Fruit fly (Drosophila melanogaster) whole organism, embryonic: ENCODE results near the gene CG16964.
A peak's percentile ranks its signal among the peaks of the same experiment; 100 is the strongest.

ENCODE experiments used
- ATbp ChIP-seq: fragments of 200-800 bp; sonication (Bioruptor generic); optimal IDR thresholded peaks from 2 replicates; lab custom pipeline; 2017; ENCODE audit warnings: missing biosample characterization, mild to moderate bottlenecking, missing genetic modification characterization, missing genetic modification reagents
- Adf1 ChIP-seq: fragments of 200-800 bp; sonication (Bioruptor generic); IDR thresholded peaks from 2 replicates; pipeline ENCODE4 v1.3.6; 2022; ENCODE audit warnings: missing biosample characterization, missing genetic modification characterization
- Aef1 ChIP-seq: fragments of 200-800 bp; sonication (Bioruptor generic); IDR thresholded peaks from 3 replicates; pipeline ENCODE4 v1.3.6; 2022; ENCODE audit warnings: missing biosample characterization, missing genetic modification characterization
- Asciz ChIP-seq: fragments of 200-800 bp; sonication (Bioruptor generic); optimal IDR thresholded peaks from 2 replicates; lab custom pipeline; 2017; ENCODE audit warnings: missing biosample characterization, mild to moderate bottlenecking, missing genetic modification characterization, missing genetic modification reagents
- Bgb ChIP-seq: fragments of 200-800 bp; sonication (Bioruptor generic); IDR thresholded peaks from 2 replicates; pipeline ENCODE4 v1.3.6; 2022; ENCODE audit warnings: missing biosample characterization, missing genetic modification characterization; ENCODE audit not compliant: partially characterized antibody
- Blimp-1 ChIP-seq: fragments of 200-800 bp; sonication (Bioruptor generic); optimal IDR thresholded peaks from 3 replicates; lab custom pipeline; 2018; ENCODE audit warnings: missing biosample characterization, missing genetic modification characterization, mild to moderate bottlenecking, moderate library complexity, missing genetic modification reagents
- CG18476 ChIP-seq: fragments of 200-800 bp; sonication (Bioruptor generic); optimal IDR thresholded peaks from 2 replicates; lab custom pipeline; 2016; ENCODE audit warnings: missing biosample characterization, mild to moderate bottlenecking, missing genetic modification characterization
- CG2199 ChIP-seq: fragments of 200-800 bp; sonication (Bioruptor generic); IDR thresholded peaks from 3 replicates; pipeline ENCODE4 v1.3.6; 2022; ENCODE audit warnings: missing biosample characterization, missing genetic modification characterization
- CG31441 ChIP-seq: fragments of 200-800 bp; sonication (Bioruptor generic); IDR thresholded peaks from 2 replicates; pipeline ENCODE4 v1.3.6; 2022; ENCODE audit warnings: missing biosample characterization, missing genetic modification characterization
- CG43689 ChIP-seq: fragments of 200-800 bp; sonication (Bioruptor generic); IDR thresholded peaks from 2 replicates; pipeline ENCODE4 v1.3.6; 2022; ENCODE audit warnings: missing biosample characterization, missing genetic modification characterization
- CG6813 ChIP-seq: fragments of 200-800 bp; sonication (Bioruptor generic); optimal IDR thresholded peaks from 2 replicates; lab custom pipeline; 2017; ENCODE audit warnings: missing biosample characterization, missing genetic modification characterization, mild to moderate bottlenecking, moderate library complexity, missing genetic modification reagents
- CG8388 ChIP-seq: fragments of 200-800 bp; sonication (Bioruptor generic); optimal IDR thresholded peaks from 2 replicates; lab custom pipeline; 2019; ENCODE audit warnings: missing biosample characterization, mild to moderate bottlenecking, missing genetic modification characterization, moderate library complexity
- Deaf1 ChIP-seq: fragments of 200-800 bp; optimal IDR thresholded peaks from 3 replicates; lab custom pipeline; 2019; ENCODE audit warnings: missing biosample characterization, mild to moderate bottlenecking, missing genetic modification characterization, moderate library complexity
- Eip74EF ChIP-seq, 2 experiments: fragments of 200-800 bp in 1 of 2; fragments of >200 bp in 1 of 2; sonication (Bioruptor generic) in 1 of 2; optimal IDR thresholded peaks; 2 replicates each; lab custom pipeline; 2017 to 2019; ENCODE audit warnings: missing biosample characterization in 2 of 2, missing genetic modification characterization in 2 of 2, mild to moderate bottlenecking in 1 of 2, moderate library complexity in 1 of 2
- Elba2 ChIP-seq: fragments of 200-800 bp; sonication (Bioruptor generic); optimal IDR thresholded peaks from 3 replicates; lab custom pipeline; 2016; ENCODE audit warnings: missing biosample characterization, missing genetic modification characterization
- Ets65A ChIP-seq: fragments of 200-800 bp; sonication (Bioruptor generic); peaks from one replicate; lab custom pipeline; 2016; ENCODE audit warnings: missing biosample characterization, missing genetic modification characterization
- Hand ChIP-seq: fragments of 200-800 bp; sonication (Bioruptor generic); optimal IDR thresholded peaks from 2 replicates; lab custom pipeline; 2017; ENCODE audit warnings: mild to moderate bottlenecking, missing biosample characterization, missing genetic modification reagents, missing genetic modification characterization
- Hey ChIP-seq: fragments of 200-800 bp; sonication (Bioruptor generic); optimal IDR thresholded peaks from 3 replicates; lab custom pipeline; 2018; ENCODE audit warnings: missing biosample characterization, mild to moderate bottlenecking, missing genetic modification characterization
- Med ChIP-seq: fragments of 200-800 bp; sonication (Bioruptor generic); peaks from one replicate; lab custom pipeline; 2016; ENCODE audit warnings: missing biosample characterization, missing genetic modification characterization, mild to moderate bottlenecking, inconsistent platforms, moderate library complexity
- Ptx1 ChIP-seq: fragments of 200-800 bp; sonication (Bioruptor generic); IDR thresholded peaks from 2 replicates; pipeline ENCODE4 v1.3.6; 2022; ENCODE audit warnings: missing biosample characterization, missing genetic modification characterization
- bab2 ChIP-seq: fragments of 200-800 bp; sonication (Bioruptor generic); optimal IDR thresholded peaks from 2 replicates; lab custom pipeline; 2016; ENCODE audit warnings: missing biosample characterization, missing genetic modification characterization
- ci ChIP-seq: fragments of 200-800 bp; sonication (Bioruptor generic); IDR thresholded peaks from 3 replicates; pipeline ENCODE4 v1.3.6; 2022; ENCODE audit warnings: missing biosample characterization, missing genetic modification characterization
- dm ChIP-seq: fragments of 200-800 bp; sonication (Bioruptor generic); optimal IDR thresholded peaks from 3 replicates; lab custom pipeline; 2016; ENCODE audit warnings: missing biosample characterization, missing genetic modification characterization
- dpn ChIP-seq, 2 experiments: fragments of 200-800 bp; sonication (Bioruptor generic); optimal IDR thresholded peaks; 3 replicates each; lab custom pipeline; 2016; ENCODE audit warnings: missing biosample characterization in 2 of 2, missing genetic modification characterization in 2 of 2
- fd96Cb ChIP-seq: fragments of 200-800 bp; sonication (Bioruptor generic); optimal IDR thresholded peaks from 2 replicates; lab custom pipeline; 2018; ENCODE audit warnings: missing biosample characterization, mild to moderate bottlenecking, missing genetic modification characterization, moderate library complexity
- gcm2 ChIP-seq: fragments of 200-800 bp; sonication (Bioruptor generic); optimal IDR thresholded peaks from 2 replicates; lab custom pipeline; 2016; ENCODE audit warnings: missing biosample characterization, missing genetic modification characterization
- grn ChIP-seq: fragments of 200-800 bp; sonication (Bioruptor generic); optimal IDR thresholded peaks from 3 replicates; lab custom pipeline; 2017; ENCODE audit warnings: missing biosample characterization, missing genetic modification characterization
- insv ChIP-seq, 2 experiments: fragments of 200-800 bp; sonication (Bioruptor generic); optimal IDR thresholded peaks; 3 replicates each; lab custom pipeline; 2016 to 2018; ENCODE audit warnings: missing biosample characterization in 2 of 2, missing genetic modification characterization in 2 of 2
- kni ChIP-seq: fragments of 200-800 bp; sonication (Bioruptor generic); optimal IDR thresholded peaks from 3 replicates; lab custom pipeline; 2017; ENCODE audit warnings: mild to moderate bottlenecking, missing biosample characterization, missing genetic modification reagents, missing genetic modification characterization
- nau ChIP-seq: fragments of 200-800 bp; sonication (Bioruptor generic); optimal IDR thresholded peaks from 3 replicates; lab custom pipeline; 2017; ENCODE audit warnings: missing biosample characterization, mild to moderate bottlenecking, missing genetic modification characterization, missing genetic modification reagents
- nerfin-1 ChIP-seq: fragments of 200-800 bp; sonication (Bioruptor generic); optimal IDR thresholded peaks from 3 replicates; lab custom pipeline; 2019; ENCODE audit warnings: missing biosample characterization, mild to moderate bottlenecking, missing genetic modification characterization, moderate library complexity
- oc ChIP-seq: fragments of 200-800 bp; sonication (Bioruptor generic); optimal IDR thresholded peaks from 2 replicates; lab custom pipeline; 2018; ENCODE audit warnings: missing biosample characterization, mild to moderate bottlenecking, missing genetic modification characterization, moderate library complexity
- pnt ChIP-seq: fragments of 200-800 bp; sonication (Bioruptor generic); optimal IDR thresholded peaks from 3 replicates; lab custom pipeline; 2016; ENCODE audit warnings: missing biosample characterization, missing genetic modification characterization
- pros ChIP-seq: fragments of 200-800 bp; sonication (Bioruptor generic); optimal IDR thresholded peaks from 3 replicates; lab custom pipeline; 2019; ENCODE audit warnings: missing biosample characterization, mild to moderate bottlenecking, missing genetic modification characterization, moderate library complexity
- sens ChIP-seq: fragments of 200-800 bp; sonication (Bioruptor generic); peaks from one replicate; lab custom pipeline; 2016; ENCODE audit warnings: missing biosample characterization, missing genetic modification characterization
- sqz ChIP-seq: fragments of 200-800 bp; sonication (Bioruptor generic); optimal IDR thresholded peaks from 3 replicates; lab custom pipeline; 2018; ENCODE audit warnings: missing biosample characterization, mild to moderate bottlenecking, missing genetic modification characterization
- vvl ChIP-seq: fragments of 200-800 bp; sonication (Bioruptor generic); IDR thresholded peaks from 2 replicates; pipeline ENCODE4 v1.3.6; 2022; ENCODE audit warnings: missing biosample characterization, missing genetic modification characterization
- zfh2 ChIP-seq: fragments of 200-800 bp; sonication (Bioruptor generic); optimal IDR thresholded peaks from 2 replicates; lab custom pipeline; 2016; ENCODE audit warnings: missing biosample characterization, missing genetic modification characterization

The CG16964 gene

DNA sequence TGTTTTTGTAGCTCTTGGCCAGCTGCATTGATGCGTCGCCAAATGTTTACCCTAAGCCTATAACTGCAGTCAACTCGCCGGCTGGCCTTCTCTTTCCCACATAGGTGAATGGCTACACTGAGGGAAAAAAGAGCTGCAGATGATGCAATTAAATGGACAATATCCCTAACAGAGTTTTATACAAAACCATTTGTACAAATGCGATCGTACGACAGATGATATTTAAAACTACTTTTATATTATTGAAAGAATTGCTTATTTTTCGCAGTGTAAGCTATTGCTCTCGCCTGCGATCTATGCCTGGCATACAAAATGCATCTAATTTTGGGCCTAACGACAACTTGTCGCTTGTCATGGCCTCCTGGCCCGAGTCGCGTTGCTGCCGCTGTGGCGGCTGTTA lies 2.2 kb downstream of the CG16964 start (continued):
- peak; percentile 50 for TF ChIP-seq pnt
- TF ChIP-seq fd96Cb (tag; lab: Kevin White, UChicago), result peak; percentile 44
- TF ChIP-seq gcm2 (GFP tag; lab: Kevin White, UChicago), result no peak
- no peak for TF ChIP-seq nerfin-1 (tag; lab: Kevin White, UChicago)
- TF ChIP-seq CG8388 (GFP tag; lab: Kevin White, UChicago), result peak; percentile 39
- no peak for TF ChIP-seq Bgb (GFP tag; lab: Robert Waterston, UW)
- TF ChIP-seq dpn (GFP tag; optimal IDR thresholded peaks at IDR 0.05; lab: Kevin White, UChicago), result peak; percentile 23 to 30
- no peak for TF ChIP-seq dm (GFP tag; lab: Kevin White, UChicago)
- TF ChIP-seq Blimp-1 (GFP tag; lab: Kevin White, UChicago), result peak; percentile 36
- TF ChIP-seq bab2 (GFP tag; lab: Kevin White, UChicago), result peak; percentile 8
- TF ChIP-seq Deaf1 (tag; lab: Kevin White, UChicago), result no peak

dm6 chr2L:11955839-11956238 lies 8.1 kb downstream of the CG16964 start:
- TF ChIP-seq insv (GFP tag; optimal IDR thresholded peaks at IDR 0.05; lab: Kevin White, UChicago), result peak; percentile 21 to 91
- no peak for TF ChIP-seq zfh2
- peak; percentile 96 for TF ChIP-seq Elba2 (GFP tag; lab: Kevin White, UChicago)
- TF ChIP-seq grn, result peak; percentile 3

dm6 chr2L:11958729-11959128 lies 11.0 kb downstream of the CG16964 start:
- TF ChIP-seq CG43689 (GFP tag; lab: Robert Waterston, UW), result no peak
- TF ChIP-seq Aef1 (GFP tag; lab: Robert Waterston, UW), result no peak
- TF ChIP-seq Adf1 (GFP tag; lab: Robert Waterston, UW), result no peak
- TF ChIP-seq Med (GFP tag; lab: Kevin White, UChicago), result peak; percentile 20
- TF ChIP-seq CG18476 (GFP tag; lab: Kevin White, UChicago), result peak; percentile 21
- TF ChIP-seq Hand (GFP tag; lab: Kevin White, UChicago), result no peak
- TF ChIP-seq Ets65A, result peak; percentile 67

dm6 chr2L:11960909-11961308 lies 13.2 kb downstream of the CG16964 start:
- TF ChIP-seq Eip74EF (GFP tag; optimal IDR thresholded peaks at IDR 0.05; lab: Kevin White, UChicago), result peak in 1 of 2 experiments; percentile 25
- no peak for TF ChIP-seq Ptx1 (GFP tag; lab: Robert Waterston, UW)
- peak; percentile 85 for TF ChIP-seq sens (GFP tag; lab: Kevin White, UChicago)
- 0 out of 2 replicates have a peak, but pooled peaks have one; percentile 16 for TF ChIP-seq CG31441 (GFP tag; lab: Robert Waterston, UW)
- peak; percentile 59 for TF ChIP-seq sqz (GFP tag; lab: Kevin White, UChicago)
- no peak for TF ChIP-seq Hey
- TF ChIP-seq oc (tag; lab: Kevin White, UChicago), result peak; percentile 57
- peak; percentile 4 for TF ChIP-seq ATbp (GFP tag; lab: Kevin White, UChicago)
- peak; percentile 50 for TF ChIP-seq CG6813 (GFP tag; lab: Kevin White, UChicago)
- TF ChIP-seq nau, result peak; percentile 16
- TF ChIP-seq vvl (GFP tag; lab: Robert Waterston, UW), result peak; percentile 56; the same call in 1 of the 2 replicates
- TF ChIP-seq Asciz (GFP tag; lab: Kevin White, UChicago), result peak; percentile 17
- no peak for TF ChIP-seq bab2 (GFP tag; lab: Kevin White, UChicago)
- TF ChIP-seq ci, result 0 out of 3 replicates have a peak, but pooled peaks have one; percentile 28
- TF ChIP-seq pros (GFP tag; lab: Kevin White, UChicago), result no peak
- TF ChIP-seq kni (GFP tag; lab: Kevin White, UChicago), result peak; percentile 29
- peak; percentile 51; the same call in 1 of the 3 replicates for TF ChIP-seq CG2199 (GFP tag; lab: Robert Waterston, UW)
